Fruit fly (Drosophila melanogaster) whole organism, embryonic: Measurements from ENCODE around the gene AMPdeam.

Source experiments
- Abd-B ChIP-seq: fragments of 200-800 bp; sonication (Bioruptor generic); optimal IDR thresholded peaks from 2 replicates; lab custom pipeline; 2018; ENCODE audit warnings: missing biosample characterization, mild to moderate bottlenecking, missing genetic modification characterization, moderate library complexity
- Adf1 ChIP-seq: fragments of 200-800 bp; sonication (Bioruptor generic); IDR thresholded peaks from 2 replicates; pipeline ENCODE4 v1.3.6; 2022; ENCODE audit warnings: missing biosample characterization, missing genetic modification characterization
- Bgb ChIP-seq: fragments of 200-800 bp; sonication (Bioruptor generic); IDR thresholded peaks from 2 replicates; pipeline ENCODE4 v1.3.6; 2022; ENCODE audit warnings: missing biosample characterization, missing genetic modification characterization; ENCODE audit not compliant: partially characterized antibody
- CG11504 ChIP-seq: fragments of 200-800 bp; sonication (Bioruptor generic); optimal IDR thresholded peaks from 3 replicates; lab custom pipeline; 2019; ENCODE audit warnings: missing biosample characterization, mild to moderate bottlenecking, missing genetic modification characterization, moderate library complexity
- CG13624 ChIP-seq: fragments of 200-800 bp; sonication (Bioruptor generic); optimal IDR thresholded peaks from 2 replicates; lab custom pipeline; 2016; ENCODE audit warnings: missing biosample characterization, missing genetic modification characterization
- CG13894 ChIP-seq: fragments of 200-800 bp; sonication (Bioruptor generic); optimal IDR thresholded peaks from 3 replicates; lab custom pipeline; 2018; ENCODE audit warnings: missing biosample characterization, mild to moderate bottlenecking, missing genetic modification characterization, moderate library complexity
- CG14014 ChIP-seq: fragments of 200-800 bp; sonication (Bioruptor generic); IDR thresholded peaks from 2 replicates; pipeline ENCODE4 v1.3.6; 2022; ENCODE audit warnings: missing biosample characterization, missing genetic modification characterization
- CG17829 ChIP-seq: fragments of 200-800 bp; optimal IDR thresholded peaks from 2 replicates; lab custom pipeline; 2019; ENCODE audit warnings: missing biosample characterization, mild to moderate bottlenecking, missing genetic modification characterization, moderate library complexity
- CG18764 ChIP-seq: fragments of 200-800 bp; sonication (Bioruptor generic); optimal IDR thresholded peaks from 3 replicates; lab custom pipeline; 2016; ENCODE audit warnings: missing biosample characterization, missing genetic modification characterization
- CG32532 ChIP-seq: fragments of 200-800 bp; sonication (Bioruptor generic); IDR thresholded peaks from 2 replicates; pipeline ENCODE4 v1.3.6; 2022; ENCODE audit warnings: missing biosample characterization, missing genetic modification characterization
- CG34422 ChIP-seq: fragments of 200-800 bp; sonication (Bioruptor generic); IDR thresholded peaks from 3 replicates; pipeline ENCODE4 v1.3.6; 2022; ENCODE audit warnings: missing biosample characterization, missing genetic modification characterization
- CG4360 ChIP-seq: fragments of 200-800 bp; sonication (Bioruptor generic); IDR thresholded peaks from 2 replicates; pipeline ENCODE4 v1.3.6; 2022; ENCODE audit warnings: missing biosample characterization, missing genetic modification characterization
- CG6175 ChIP-seq: fragments of 200-800 bp; sonication (Bioruptor generic); IDR thresholded peaks from 3 replicates; pipeline ENCODE4 v1.3.6; 2022; ENCODE audit warnings: missing biosample characterization, missing genetic modification characterization
- CG7372 ChIP-seq: fragments of 200-800 bp; sonication (Bioruptor generic); IDR thresholded peaks from 2 replicates; pipeline ENCODE4 v1.3.6; 2022; ENCODE audit warnings: missing biosample characterization, missing genetic modification characterization
- CG7987 ChIP-seq: fragments of 200-800 bp; sonication (Bioruptor generic); optimal IDR thresholded peaks from 2 replicates; lab custom pipeline; 2018; ENCODE audit warnings: missing biosample characterization, mild to moderate bottlenecking, missing genetic modification characterization, moderate library complexity
- CG8290 ChIP-seq, 3 experiments: fragments of 200-800 bp; sonication (Bioruptor generic); optimal IDR thresholded peaks; 2 replicates each; lab custom pipeline; 2016 to 2019; ENCODE audit warnings: missing biosample characterization in 3 of 3, missing genetic modification characterization in 3 of 3, mild to moderate bottlenecking in 2 of 3, moderate library complexity in 1 of 3
- CrebB ChIP-seq: fragments of 200-800 bp; sonication (Bioruptor generic); optimal IDR thresholded peaks from 3 replicates; lab custom pipeline; 2018; ENCODE audit warnings: missing biosample characterization, mild to moderate bottlenecking, missing genetic modification characterization
- Doc2 ChIP-seq: fragments of 200-800 bp; sonication (Bioruptor generic); IDR thresholded peaks from 2 replicates; pipeline ENCODE4 v1.3.6; 2022; ENCODE audit warnings: missing biosample characterization, missing genetic modification characterization
- Dref ChIP-seq: fragments of 200-800 bp; sonication (Bioruptor generic); IDR thresholded peaks from 2 replicates; pipeline ENCODE4 v1.3.6; 2022; ENCODE audit warnings: missing biosample characterization, missing genetic modification characterization
- Hey ChIP-seq: fragments of 200-800 bp; sonication (Bioruptor generic); optimal IDR thresholded peaks from 3 replicates; lab custom pipeline; 2018; ENCODE audit warnings: missing biosample characterization, mild to moderate bottlenecking, missing genetic modification characterization
- NFAT ChIP-seq: fragments of 200-800 bp; sonication (Bioruptor generic); IDR thresholded peaks from 2 replicates; pipeline ENCODE4 v1.3.6; 2022; ENCODE audit warnings: missing biosample characterization, missing genetic modification characterization
- NK7.1 ChIP-seq: fragments of 200-800 bp; sonication (Bioruptor generic); optimal IDR thresholded peaks from 3 replicates; lab custom pipeline; 2016; ENCODE audit warnings: missing biosample characterization, missing genetic modification characterization
- Trl ChIP-seq, 3 experiments: fragments of >200 bp in 2 of 3; fragments of 200-800 bp in 1 of 3; sonication (Bioruptor generic) in 1 of 3; optimal IDR thresholded peaks; 2 replicates in 1 of 3; 3 replicates in 2 of 3; lab custom pipeline; 2016 to 2017; ENCODE audit warnings: missing biosample characterization in 1 of 3, missing genetic modification characterization in 1 of 3
- Xrp1 ChIP-seq: fragments of 200-800 bp; sonication (Bioruptor generic); IDR thresholded peaks from 2 replicates; pipeline ENCODE4 v1.3.6; 2022; ENCODE audit warnings: missing biosample characterization, missing genetic modification characterization
- abd-A ChIP-seq: fragments of 200-800 bp; sonication (Bioruptor generic); optimal IDR thresholded peaks from 3 replicates; lab custom pipeline; 2019; ENCODE audit warnings: missing biosample characterization, mild to moderate bottlenecking, missing genetic modification characterization, moderate library complexity
- bowl ChIP-seq: fragments of 200-800 bp; sonication (Bioruptor generic); IDR thresholded peaks from 2 replicates; pipeline ENCODE4 v1.3.6; 2022; ENCODE audit warnings: missing biosample characterization, missing genetic modification characterization
- cg ChIP-seq: fragments of 200-800 bp; sonication (Bioruptor generic); optimal IDR thresholded peaks from 3 replicates; lab custom pipeline; 2019; ENCODE audit warnings: missing biosample characterization, mild to moderate bottlenecking, missing genetic modification characterization, moderate library complexity
- ci ChIP-seq: fragments of 200-800 bp; sonication (Bioruptor generic); IDR thresholded peaks from 3 replicates; pipeline ENCODE4 v1.3.6; 2022; ENCODE audit warnings: missing biosample characterization, missing genetic modification characterization
- crol ChIP-seq: fragments of 200-800 bp; sonication (Bioruptor generic); IDR thresholded peaks from 2 replicates; pipeline ENCODE4 v1.3.6; 2022; ENCODE audit warnings: missing biosample characterization, missing genetic modification characterization
- dpn ChIP-seq, 2 experiments: fragments of 200-800 bp; sonication (Bioruptor generic); optimal IDR thresholded peaks; 3 replicates each; lab custom pipeline; 2016; ENCODE audit warnings: missing biosample characterization in 2 of 2, missing genetic modification characterization in 2 of 2
- ems ChIP-seq: fragments of 200-800 bp; sonication (Bioruptor generic); optimal IDR thresholded peaks from 3 replicates; lab custom pipeline; 2016; ENCODE audit warnings: missing biosample characterization, missing genetic modification characterization
- hbn ChIP-seq: fragments of 200-800 bp; sonication (Bioruptor generic); IDR thresholded peaks from 2 replicates; pipeline ENCODE4 v1.3.6; 2022; ENCODE audit warnings: missing biosample characterization, missing genetic modification characterization; ENCODE audit not compliant: partially characterized antibody
- hkb ChIP-seq, 2 experiments: fragments of 200-800 bp in 1 of 2; fragments of >200 bp in 1 of 2; sonication (Bioruptor generic) in 1 of 2; IDR thresholded peaks in 1 of 2; optimal IDR thresholded peaks in 1 of 2; 2 replicates each; pipeline versions ENCODE4 v1.3.6 to Lab custom; 2017 to 2022; ENCODE audit warnings: missing biosample characterization in 1 of 2, missing genetic modification characterization in 1 of 2
- kah ChIP-seq: fragments of 200-800 bp; sonication (Bioruptor generic); optimal IDR thresholded peaks from 2 replicates; lab custom pipeline; 2018; ENCODE audit warnings: missing biosample characterization, mild to moderate bottlenecking, missing genetic modification characterization
- kni ChIP-seq: fragments of 200-800 bp; sonication (Bioruptor generic); optimal IDR thresholded peaks from 3 replicates; lab custom pipeline; 2017; ENCODE audit warnings: mild to moderate bottlenecking, missing biosample characterization, missing genetic modification reagents, missing genetic modification characterization
- mirr ChIP-seq: fragments of 200-800 bp; sonication (Bioruptor generic); optimal IDR thresholded peaks from 3 replicates; lab custom pipeline; 2018; ENCODE audit warnings: missing biosample characterization, mild to moderate bottlenecking, missing genetic modification characterization
- pan ChIP-seq, 4 experiments: fragments of >200 bp in 3 of 4; fragments of 200-800 bp in 1 of 4; sonication (Bioruptor generic) in 1 of 4; optimal IDR thresholded peaks in 3 of 4; IDR thresholded peaks in 1 of 4; 2 replicates each; pipeline versions ENCODE4 v1.3.6 to Lab custom; 2017 to 2022; ENCODE audit warnings: missing biosample characterization in 2 of 4, missing genetic modification characterization in 2 of 4, mixed read lengths in 1 of 4
- psq ChIP-seq: fragments of 200-800 bp; sonication (Bioruptor generic); optimal IDR thresholded peaks from 2 replicates; lab custom pipeline; 2017; ENCODE audit warnings: missing biosample characterization, missing genetic modification characterization
- rib ChIP-seq: fragments of 200-800 bp; sonication (Bioruptor generic); IDR thresholded peaks from 2 replicates; pipeline ENCODE4 v1.3.6; 2022; ENCODE audit warnings: missing biosample characterization, missing genetic modification characterization
- scrt ChIP-seq: fragments of 200-800 bp; sonication (Bioruptor generic); optimal IDR thresholded peaks from 2 replicates; lab custom pipeline; 2018; ENCODE audit warnings: missing biosample characterization, mild to moderate bottlenecking, missing genetic modification characterization, moderate library complexity
- sd ChIP-seq: fragments of 200-800 bp; sonication (Bioruptor generic); optimal IDR thresholded peaks from 3 replicates; lab custom pipeline; 2018; ENCODE audit warnings: missing biosample characterization, mild to moderate bottlenecking, missing genetic modification characterization, moderate library complexity
- shn ChIP-seq: fragments of 200-800 bp; sonication (Bioruptor generic); optimal IDR thresholded peaks from 3 replicates; lab custom pipeline; 2016; ENCODE audit warnings: missing biosample characterization, missing genetic modification characterization
- sisA ChIP-seq: fragments of 200-800 bp; sonication (Bioruptor generic); IDR thresholded peaks from 2 replicates; pipeline ENCODE4 v1.3.6; 2022; ENCODE audit warnings: missing biosample characterization, missing genetic modification characterization
- sr ChIP-seq: fragments of 200-800 bp; sonication (Bioruptor generic); IDR thresholded peaks from 3 replicates; pipeline ENCODE4 v1.3.6; 2022; ENCODE audit warnings: missing biosample characterization, missing genetic modification characterization
- stc ChIP-seq: fragments of 200-800 bp; sonication (Bioruptor generic); IDR thresholded peaks from 2 replicates; pipeline ENCODE4 v1.3.6; 2022; ENCODE audit warnings: missing biosample characterization, missing genetic modification characterization
- sug ChIP-seq: fragments of 200-800 bp; optimal IDR thresholded peaks from 2 replicates; lab custom pipeline; 2019; ENCODE audit warnings: missing biosample characterization, mild to moderate bottlenecking, missing genetic modification characterization, moderate library complexity
- tin ChIP-seq: fragments of 200-800 bp; sonication (Bioruptor generic); optimal IDR thresholded peaks from 3 replicates; lab custom pipeline; 2016; ENCODE audit warnings: missing biosample characterization, missing genetic modification characterization
- tup ChIP-seq: fragments of 200-800 bp; sonication (Bioruptor generic); optimal IDR thresholded peaks from 2 replicates; lab custom pipeline; 2016; ENCODE audit warnings: missing biosample characterization, mild to moderate bottlenecking, missing genetic modification characterization, moderate library complexity
- zfh1 ChIP-seq: fragments of 200-800 bp; sonication (Bioruptor generic); IDR thresholded peaks from 3 replicates; pipeline ENCODE4 v1.3.6; 2022; ENCODE audit warnings: missing biosample characterization, missing genetic modification characterization

The AMPdeam gene

DNA sequence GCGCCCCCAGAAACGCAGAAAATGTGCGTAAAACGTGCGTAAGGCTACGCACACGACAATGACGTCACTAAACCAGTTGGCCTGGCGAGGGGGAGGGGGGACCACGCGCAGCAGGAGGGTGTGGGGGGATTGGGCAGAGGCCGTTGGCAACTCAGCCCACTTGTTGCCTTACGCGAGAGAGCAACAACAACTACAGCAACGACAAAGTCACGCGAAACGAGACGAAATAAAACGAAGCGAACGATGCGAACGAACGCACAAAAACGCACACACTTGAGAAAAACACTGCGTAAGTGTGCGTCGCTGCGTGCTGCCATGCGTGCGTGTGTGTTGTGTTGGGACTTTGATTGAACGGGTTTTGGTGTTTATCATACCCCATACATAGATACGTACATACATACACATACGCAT lies 44.8 kb upstream of the AMPdeam start (continued):
- TF ChIP-seq CG7987 (peak; percentile 35), NFAT (GFP tag; lab: Robert Waterston, UW) (peak; percentile 44; the same call in 1 of the 2 replicates), CG13624 (GFP tag; lab: Kevin White, UChicago) (no peak), CG8290 (GFP tag; optimal IDR thresholded peaks at IDR 0.05; lab: Kevin White, UChicago) (no peak), CG8290 (tag; optimal IDR thresholded peaks at IDR 0.05; lab: Kevin White, UChicago) (peak in 1 of 2 experiments; percentile 42), bowl (GFP tag; lab: Robert Waterston, UW) (no peak), tin (GFP tag; lab: Kevin White, UChicago) (no peak), ems (GFP tag; lab: Kevin White, UChicago) (no peak), CG4360 (GFP tag; lab: Robert Waterston, UW) (0 out of 2 replicates have a peak, but pooled peaks have one; percentile 14), NK7.1 (GFP tag; lab: Kevin White, UChicago) (no peak), CG34422 (GFP tag; lab: Robert Waterston, UW) (peak; percentile 7; the same call in 1 of the 3 replicates), sug (tag; lab: Kevin White, UChicago) (peak; percentile 55), sd (tag; lab: Kevin White, UChicago) (peak; percentile 68), Xrp1 (GFP tag; lab: Robert Waterston, UW) (no peak), Dref (GFP tag; lab: Robert Waterston, UW) (no peak), CG17829 (tag; lab: Kevin White, UChicago) (no peak), psq (GFP tag; lab: Kevin White, UChicago) (peak; percentile 36), pan (optimal IDR thresholded peaks at IDR 0.05; lab: Kevin White, UChicago) (no peak), pan (GFP tag; optimal IDR thresholded peaks at IDR 0.05 in 1 of 2, IDR thresholded peaks at IDR 0.05 in 1 of 2) (no peak), crol (GFP tag; lab: Robert Waterston, UW) (peak; percentile 99), Hey (tag; lab: Kevin White, UChicago) (peak; percentile 81), sr (peak; percentile 84), CG18764 (GFP tag; lab: Kevin White, UChicago) (no peak), Abd-B (GFP tag; lab: Kevin White, UChicago) (no peak), rib (GFP tag; lab: Robert Waterston, UW) (peak; percentile 72; the same call in 1 of the 2 replicates), hkb (optimal IDR thresholded peaks at IDR 0.05; lab: Kevin White, UChicago) (no peak), hkb (GFP tag; IDR thresholded peaks at IDR 0.05; lab: Robert Waterston, UW) (peak; percentile 36; the same call in 1 of the 2 replicates), mirr (peak; percentile 73), CG7372 (GFP tag; lab: Robert Waterston, UW) (no peak), Doc2 (GFP tag; lab: Robert Waterston, UW) (no peak), dpn (GFP tag; optimal IDR thresholded peaks at IDR 0.05; lab: Kevin White, UChicago) (no peak), hbn (GFP tag; lab: Robert Waterston, UW) (no peak), CG11504 (tag; lab: Kevin White, UChicago) (no peak), CG14014 (GFP tag; lab: Robert Waterston, UW) (no peak), CG32532 (GFP tag; lab: Robert Waterston, UW) (peak; percentile 20; the same call in 1 of the 2 replicates), kni (peak; percentile 70), cg (GFP tag; lab: Kevin White, UChicago) (peak; percentile 87), CG6175 (GFP tag; lab: Robert Waterston, UW) (0 out of 3 replicates have a peak, but pooled peaks have one; percentile 11), zfh1 (no peak), shn (GFP tag; lab: Kevin White, UChicago) (no peak), CG13894 (peak; percentile 21), sisA (GFP tag; lab: Robert Waterston, UW) (no peak), tup (GFP tag; lab: Kevin White, UChicago) (no peak), stc (GFP tag; lab: Robert Waterston, UW) (no peak), ci (GFP tag; lab: Robert Waterston, UW) (0 out of 3 replicates have a peak, but pooled peaks have one; percentile 34), scrt (GFP tag; lab: Kevin White, UChicago) (peak; percentile 99), Adf1 (GFP tag; lab: Robert Waterston, UW) (peak; percentile 85), Trl (optimal IDR thresholded peaks at IDR 0.05; lab: Kevin White, UChicago) (peak in 1 of 2 experiments; percentile 13), Trl (GFP tag; optimal IDR thresholded peaks at IDR 0.05; lab: Kevin White, UChicago) (no peak), Bgb (GFP tag; lab: Robert Waterston, UW) (peak; percentile 27; the same call in 1 of the 2 replicates), CrebB (peak; percentile 11), abd-A (tag; lab: Kevin White, UChicago) (peak; percentile 89), kah (peak; percentile 85)
